Fruit fly (Drosophila melanogaster) whole organism, prepupa: ENCODE measurements around the gene HHEX.

ENCODE experiments used
- Blimp-1 ChIP-seq: fragments of 200-800 bp; sonication (Bioruptor generic); optimal IDR thresholded peaks from 3 replicates; lab custom pipeline; 2017; ENCODE audit warnings: missing biosample characterization, missing genetic modification characterization, mild to moderate bottlenecking, moderate library complexity, missing genetic modification reagents
- CG10631 ChIP-seq: fragments of 200-800 bp; sonication (Bioruptor generic); optimal IDR thresholded peaks from 2 replicates; lab custom pipeline; 2016; ENCODE audit warnings: missing biosample characterization, missing genetic modification characterization
- CG11294 ChIP-seq: fragments of 200-800 bp; sonication (Bioruptor generic); IDR thresholded peaks from 2 replicates; pipeline ENCODE4 v1.3.6; 2022; ENCODE audit warnings: missing biosample characterization, missing genetic modification characterization
- CG11762 ChIP-seq: fragments of 200-800 bp; sonication (Bioruptor generic); optimal IDR thresholded peaks from 3 replicates; lab custom pipeline; 2016; ENCODE audit warnings: missing biosample characterization, missing genetic modification characterization; ENCODE audit not compliant: insufficient read depth
- CG15336 ChIP-seq: fragments of 200-800 bp; sonication (Bioruptor generic); IDR thresholded peaks from 2 replicates; pipeline ENCODE4 v1.3.6; 2022; ENCODE audit warnings: missing biosample characterization, missing genetic modification characterization
- CG1621 ChIP-seq: fragments of 200-800 bp; sonication (Bioruptor generic); optimal IDR thresholded peaks from 3 replicates; lab custom pipeline; 2018; ENCODE audit warnings: missing biosample characterization, mild to moderate bottlenecking, missing genetic modification characterization
- CG16779 ChIP-seq: fragments of 200-800 bp; sonication (Bioruptor generic); optimal IDR thresholded peaks from 3 replicates; lab custom pipeline; 2017; ENCODE audit warnings: missing biosample characterization, mild to moderate bottlenecking, missing genetic modification characterization
- CG3032 ChIP-seq: fragments of 200-800 bp; optimal IDR thresholded peaks from 2 replicates; lab custom pipeline; 2019; ENCODE audit warnings: missing biosample characterization, mild to moderate bottlenecking, missing genetic modification characterization, moderate library complexity
- CG31627 ChIP-seq: fragments of 200-800 bp; sonication (Bioruptor generic); optimal IDR thresholded peaks from 3 replicates; lab custom pipeline; 2016; ENCODE audit warnings: missing biosample characterization, missing genetic modification characterization
- CG32006 ChIP-seq: fragments of 200-800 bp; sonication (Bioruptor generic); optimal IDR thresholded peaks from 3 replicates; lab custom pipeline; 2017; ENCODE audit warnings: missing biosample characterization, mild to moderate bottlenecking, missing genetic modification characterization
- CG4318 ChIP-seq: fragments of 200-800 bp; sonication (Bioruptor generic); optimal IDR thresholded peaks from 3 replicates; lab custom pipeline; 2017; ENCODE audit warnings: missing biosample characterization, mild to moderate bottlenecking, missing genetic modification characterization
- CG6854 ChIP-seq: fragments of 200-800 bp; sonication (Bioruptor generic); optimal IDR thresholded peaks from 2 replicates; lab custom pipeline; 2017; ENCODE audit warnings: missing biosample characterization, mild to moderate bottlenecking, missing genetic modification characterization
- CG7368 ChIP-seq: fragments of 200-800 bp; sonication (Bioruptor generic); optimal IDR thresholded peaks from 3 replicates; lab custom pipeline; 2016; ENCODE audit warnings: missing biosample characterization, missing genetic modification characterization
- CG8119 ChIP-seq: fragments of 200-800 bp; sonication (Bioruptor generic); IDR thresholded peaks from 3 replicates; pipeline ENCODE4 v1.3.6; 2022; ENCODE audit warnings: missing biosample characterization, missing genetic modification characterization
- CG8319 ChIP-seq: fragments of 200-800 bp; sonication (Bioruptor generic); optimal IDR thresholded peaks from 3 replicates; lab custom pipeline; 2016; ENCODE audit warnings: missing biosample characterization, missing genetic modification characterization
- CG9139 ChIP-seq: fragments of 200-800 bp; sonication (Bioruptor generic); optimal IDR thresholded peaks from 3 replicates; lab custom pipeline; 2017; ENCODE audit warnings: missing biosample characterization, mild to moderate bottlenecking, missing genetic modification characterization
- Eip75B ChIP-seq: fragments of 200-800 bp; sonication (Bioruptor generic); optimal IDR thresholded peaks from 3 replicates; lab custom pipeline; 2016; ENCODE audit warnings: missing biosample characterization, missing genetic modification characterization
- Eip78C ChIP-seq: fragments of 200-800 bp; sonication (Bioruptor generic); peaks from one replicate; lab custom pipeline; 2016; ENCODE audit warnings: missing biosample characterization, missing genetic modification characterization
- Ets21C ChIP-seq: fragments of 200-800 bp; sonication (Bioruptor generic); optimal IDR thresholded peaks from 3 replicates; lab custom pipeline; 2016; ENCODE audit warnings: missing biosample characterization, missing genetic modification characterization
- Ets96B ChIP-seq: fragments of 200-800 bp; optimal IDR thresholded peaks from 2 replicates; lab custom pipeline; 2019; ENCODE audit warnings: missing biosample characterization, mild to moderate bottlenecking, missing genetic modification characterization, moderate library complexity
- Gug ChIP-seq: fragments of 200-800 bp; sonication (Bioruptor generic); IDR thresholded peaks from 2 replicates; pipeline ENCODE4 v1.3.6; 2022; ENCODE audit warnings: missing biosample characterization, missing genetic modification characterization
- Hr38 ChIP-seq: sonication (Bioruptor generic); optimal IDR thresholded peaks from 2 replicates; lab custom pipeline; 2016; ENCODE audit warnings: missing biosample characterization, missing genetic modification characterization
- Hr39 ChIP-seq: fragments of 200-800 bp; sonication (Bioruptor generic); optimal IDR thresholded peaks from 2 replicates; lab custom pipeline; 2016; ENCODE audit warnings: missing biosample characterization, missing genetic modification characterization
- Hr4 ChIP-seq: fragments of 200-800 bp; sonication (Bioruptor generic); optimal IDR thresholded peaks from 3 replicates; lab custom pipeline; 2016; ENCODE audit warnings: missing biosample characterization, missing genetic modification characterization
- Lpt ChIP-seq: fragments of 200-800 bp; sonication (Bioruptor generic); optimal IDR thresholded peaks from 3 replicates; lab custom pipeline; 2016; ENCODE audit warnings: missing biosample characterization, missing genetic modification characterization
- OdsH ChIP-seq: fragments of 200-800 bp; sonication (Bioruptor generic); optimal IDR thresholded peaks from 3 replicates; lab custom pipeline; 2016; ENCODE audit warnings: missing biosample characterization, missing genetic modification characterization
- Smox ChIP-seq: fragments of 200-800 bp; sonication (Bioruptor generic); optimal IDR thresholded peaks from 3 replicates; lab custom pipeline; 2016; ENCODE audit warnings: missing biosample characterization, missing genetic modification characterization
- Sox15 ChIP-seq: fragments of 200-800 bp; sonication (Bioruptor generic); optimal IDR thresholded peaks from 3 replicates; lab custom pipeline; 2016; ENCODE audit warnings: missing biosample characterization, missing genetic modification characterization
- achi ChIP-seq: fragments of 200-800 bp; sonication (Bioruptor generic); optimal IDR thresholded peaks from 3 replicates; lab custom pipeline; 2016; ENCODE audit warnings: missing biosample characterization, missing genetic modification characterization
- acj6 ChIP-seq: fragments of 200-800 bp; sonication (Bioruptor generic); optimal IDR thresholded peaks from 3 replicates; lab custom pipeline; 2016; ENCODE audit warnings: missing biosample characterization, missing genetic modification characterization
- cyc ChIP-seq: fragments of 200-800 bp; sonication (Bioruptor generic); optimal IDR thresholded peaks from 3 replicates; lab custom pipeline; 2016; ENCODE audit warnings: missing biosample characterization, missing genetic modification characterization
- dac ChIP-seq: fragments of 200-800 bp; sonication (Bioruptor generic); optimal IDR thresholded peaks from 2 replicates; lab custom pipeline; 2017; ENCODE audit warnings: missing biosample characterization, mild to moderate bottlenecking, missing genetic modification characterization
- dsx ChIP-seq: fragments of 200-800 bp; optimal IDR thresholded peaks from 3 replicates; lab custom pipeline; 2019; ENCODE audit warnings: missing biosample characterization, mild to moderate bottlenecking, missing genetic modification characterization, moderate library complexity; ENCODE audit not compliant: poor library complexity, severe bottlenecking
- eg ChIP-seq: fragments of 200-800 bp; sonication (Bioruptor generic); IDR thresholded peaks from 3 replicates; pipeline ENCODE4 v1.3.6; 2022; ENCODE audit warnings: missing biosample characterization, missing genetic modification characterization
- esn ChIP-seq: fragments of 200-800 bp; sonication (Bioruptor generic); optimal IDR thresholded peaks from 2 replicates; lab custom pipeline; 2016; ENCODE audit warnings: missing biosample characterization, mild to moderate bottlenecking, missing genetic modification characterization, moderate library complexity
- fkh ChIP-seq: fragments of 200-800 bp; sonication (Bioruptor generic); optimal IDR thresholded peaks from 3 replicates; lab custom pipeline; 2017; ENCODE audit warnings: missing biosample characterization, mild to moderate bottlenecking, missing genetic modification characterization, moderate library complexity
- lz ChIP-seq: fragments of 200-800 bp; sonication (Bioruptor generic); optimal IDR thresholded peaks from 3 replicates; lab custom pipeline; 2016; ENCODE audit warnings: missing biosample characterization, missing genetic modification characterization
- pdm3 ChIP-seq: fragments of 200-800 bp; sonication (Bioruptor generic); optimal IDR thresholded peaks from 3 replicates; lab custom pipeline; 2016; ENCODE audit warnings: missing biosample characterization, missing genetic modification characterization
- ss ChIP-seq, 2 experiments: fragments of 200-800 bp; sonication (Bioruptor generic); optimal IDR thresholded peaks; 2 replicates in 1 of 2; 3 replicates in 1 of 2; lab custom pipeline; 2017 to 2018; ENCODE audit warnings: mild to moderate bottlenecking in 2 of 2, missing biosample characterization in 2 of 2, missing genetic modification characterization in 2 of 2, moderate library complexity in 1 of 2
- svp ChIP-seq: fragments of 200-800 bp; sonication (Bioruptor generic); peaks from one replicate; lab custom pipeline; 2016; ENCODE audit warnings: missing biosample characterization, missing genetic modification characterization
- vri ChIP-seq: fragments of 200-800 bp; sonication (Bioruptor generic); optimal IDR thresholded peaks from 3 replicates; lab custom pipeline; 2016; ENCODE audit warnings: missing biosample characterization, mild to moderate bottlenecking, missing genetic modification characterization

Gene HHEX

DNA sequence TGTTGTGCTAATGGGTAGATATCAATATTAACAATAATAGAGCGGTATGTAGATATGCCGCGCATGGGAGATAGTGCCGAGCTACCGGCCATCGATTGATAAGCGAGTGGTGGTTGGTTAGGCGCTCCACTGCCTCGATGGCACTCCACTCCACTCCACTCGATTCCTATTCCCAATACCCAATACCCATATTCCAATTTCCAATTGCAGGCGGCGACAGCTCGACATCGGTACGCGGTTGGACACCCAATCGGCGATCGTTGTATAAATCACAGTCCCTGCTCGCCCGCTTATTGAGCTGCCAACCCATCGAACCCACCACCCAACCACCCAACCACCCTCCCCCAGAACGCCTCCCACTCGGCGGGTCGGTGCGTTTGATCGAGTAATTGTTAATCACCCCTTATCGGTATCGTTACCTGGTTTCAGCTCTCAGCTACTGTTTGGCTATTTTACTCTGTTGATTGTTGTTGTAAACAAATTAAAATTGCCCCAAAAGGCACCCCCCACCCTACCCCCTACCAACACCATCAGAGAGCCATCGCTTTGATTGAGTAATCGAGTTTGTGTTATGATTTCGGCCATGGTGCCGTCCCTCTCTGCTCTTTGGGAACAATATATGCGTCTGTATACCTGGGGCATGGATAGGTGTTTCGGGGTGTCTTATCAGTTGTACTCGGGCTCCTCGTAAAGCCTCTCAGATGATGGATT, at the start of gene HHEX:
Gene HHEX (minus strand): TSS at position 51 of the 711 bp plus-strand sequence.
- peak; percentile 56 for TF ChIP-seq fkh
- no peak for TF ChIP-seq CG8319 (GFP tag; lab: Kevin White, UChicago)
- peak; percentile 63 for TF ChIP-seq vri (GFP tag; lab: Kevin White, UChicago)
- TF ChIP-seq, all 60 proteins: peak for 2

DNA sequence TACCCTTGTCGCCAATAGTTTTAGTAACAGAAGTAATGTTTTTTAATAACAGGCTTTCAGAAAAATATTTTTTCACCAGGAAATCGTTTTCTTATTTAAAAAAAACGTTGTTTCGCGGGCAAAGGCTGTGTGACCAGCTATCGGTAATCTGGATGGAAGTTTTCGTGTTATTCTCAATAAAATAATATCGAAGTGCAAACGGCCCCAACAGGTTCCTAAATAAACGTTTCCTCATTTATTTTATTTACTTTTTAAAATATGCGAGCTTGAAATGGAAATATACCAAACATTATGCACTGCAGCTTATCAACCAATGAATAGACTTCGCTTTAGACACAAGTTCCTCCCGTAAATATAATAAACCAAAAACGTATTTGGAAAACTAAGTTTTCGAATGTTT, 49.3 kb upstream of the HHEX start, which contains the start of gene Ice2:
Gene Ice2 (plus strand): TSS at position 167 of the 400 bp plus-strand sequence.
- peak; percentile 20 for TF ChIP-seq esn (GFP tag; lab: Kevin White, UChicago)
- TF ChIP-seq Gug (GFP tag; lab: Robert Waterston, UW) = no peak
- TF ChIP-seq fkh = no peak
- no peak for TF ChIP-seq cyc
- TF ChIP-seq Ets21C (GFP tag; lab: Kevin White, UChicago) = no peak

DNA sequence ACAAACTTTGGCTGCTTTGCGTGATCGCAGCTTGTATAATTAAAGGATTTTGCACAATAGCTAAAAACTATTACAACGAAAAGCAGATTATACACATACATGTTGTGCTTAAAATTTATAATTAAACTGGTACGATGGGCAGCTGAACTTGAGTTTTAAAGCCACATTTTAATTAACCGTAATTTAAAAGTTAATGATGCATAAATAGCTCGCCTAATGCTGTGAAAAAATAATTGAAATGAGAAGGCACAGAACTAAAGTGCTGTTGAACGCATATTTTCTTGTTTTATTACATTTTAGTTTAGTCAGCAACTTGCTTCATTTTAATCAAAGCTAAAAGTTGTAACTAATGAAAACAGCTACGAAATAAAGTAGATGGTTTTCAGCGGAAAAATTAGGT, 48.9 kb upstream of the HHEX start, which contains the start of gene Obp93a:
Gene Obp93a (minus strand): TSS at position 101 of the 400 bp plus-strand sequence.
- TF ChIP-seq CG9139 = no peak
- TF ChIP-seq pdm3 (GFP tag; lab: Kevin White, UChicago) = no peak
- TF ChIP-seq CG1621 (tag; lab: Kevin White, UChicago) = no peak
- TF ChIP-seq Hr39 (GFP tag; lab: Kevin White, UChicago) = no peak
- TF ChIP-seq esn (GFP tag; lab: Kevin White, UChicago) = no peak
- no peak for TF ChIP-seq lz (GFP tag; lab: Kevin White, UChicago)
- TF ChIP-seq CG11294 = no peak
- TF ChIP-seq CG16779 (tag; lab: Kevin White, UChicago) = no peak
- no peak for TF ChIP-seq CG8119 (GFP tag; lab: Robert Waterston, UW)
- TF ChIP-seq acj6 (GFP tag; lab: Kevin White, UChicago) = no peak
- TF ChIP-seq Hr4 (GFP tag; lab: Kevin White, UChicago) = no peak
- no peak for TF ChIP-seq CG4318 (GFP tag; lab: Kevin White, UChicago)
- TF ChIP-seq ss (GFP tag; optimal IDR thresholded peaks at IDR 0.05; lab: Kevin White, UChicago) = no peak
- no peak for TF ChIP-seq Lpt (GFP tag; lab: Kevin White, UChicago)
- no peak for TF ChIP-seq svp
- no peak for TF ChIP-seq CG31627 (GFP tag; lab: Kevin White, UChicago)
- TF ChIP-seq CG6854 (GFP tag; lab: Kevin White, UChicago) = no peak

DNA sequence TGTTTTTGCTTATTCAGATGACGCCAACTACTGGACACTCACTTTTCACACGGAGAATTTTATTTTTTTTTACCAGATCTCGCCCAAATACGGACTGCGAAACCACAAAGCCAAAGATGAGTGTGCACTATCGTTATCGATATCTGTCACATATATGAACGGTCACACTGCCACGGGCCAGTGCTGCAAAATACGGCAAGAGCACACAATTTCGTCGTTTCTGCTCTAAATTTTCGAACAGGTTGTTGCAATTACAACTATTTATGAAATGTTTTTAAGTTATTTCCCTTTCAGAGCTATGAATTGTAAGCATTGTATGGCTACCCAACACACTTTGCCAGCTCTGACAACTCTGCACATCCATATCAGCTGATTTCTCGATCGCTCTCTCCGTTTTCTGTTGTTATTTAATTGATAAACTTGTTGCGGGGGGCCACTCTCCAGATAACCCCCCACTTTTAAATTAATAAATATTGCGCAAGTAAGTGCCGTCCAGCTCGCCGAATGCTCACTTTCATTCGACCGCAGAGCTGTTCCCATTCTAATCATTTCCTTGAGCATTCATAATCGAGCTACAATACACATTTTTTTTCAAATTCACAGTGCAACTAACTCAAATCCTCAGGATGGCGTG, 46.7 kb upstream of the HHEX start, which contains the start of the genes slmb and CG5793:
Gene slmb (minus strand): TSS at position 134 of the 634 bp plus-strand sequence.
Gene CG5793 (plus strand): TSS at position 222 of the 634 bp plus-strand sequence.
- peak; percentile 58 for TF ChIP-seq esn (GFP tag; lab: Kevin White, UChicago)
- TF ChIP-seq Gug (GFP tag; lab: Robert Waterston, UW) = 0 out of 2 replicates have a peak, but pooled peaks have one; percentile 11
- TF ChIP-seq Ets96B = no peak
- no peak for TF ChIP-seq Blimp-1 (GFP tag; lab: Kevin White, UChicago)
- no peak for TF ChIP-seq CG11762 (GFP tag; lab: Kevin White, UChicago)
- TF ChIP-seq Sox15 (GFP tag; lab: Kevin White, UChicago) = peak; percentile 29
- no peak for TF ChIP-seq CG8319 (GFP tag; lab: Kevin White, UChicago)
- TF ChIP-seq CG16779 (tag; lab: Kevin White, UChicago) = no peak
- TF ChIP-seq lz (GFP tag; lab: Kevin White, UChicago) = peak; percentile 53
- TF ChIP-seq Ets21C (GFP tag; lab: Kevin White, UChicago) = no peak
- TF ChIP-seq Eip75B (GFP tag; lab: Kevin White, UChicago) = no peak
- TF ChIP-seq cyc = peak; percentile 49
- TF ChIP-seq acj6 (GFP tag; lab: Kevin White, UChicago) = no peak
- peak; percentile 55 for TF ChIP-seq Hr39 (GFP tag; lab: Kevin White, UChicago)
- TF ChIP-seq Lpt (GFP tag; lab: Kevin White, UChicago) = no peak
- no peak for TF ChIP-seq dsx
- peak; percentile 38 for TF ChIP-seq CG3032 (tag; lab: Kevin White, UChicago)
- TF ChIP-seq Hr38 (GFP tag; lab: Kevin White, UChicago) = no peak
- peak; percentile 83 for TF ChIP-seq Eip78C (GFP tag; lab: Kevin White, UChicago)
- no peak for TF ChIP-seq Smox
- no peak for TF ChIP-seq OdsH
- TF ChIP-seq ss (GFP tag; optimal IDR thresholded peaks at IDR 0.05; lab: Kevin White, UChicago) = no peak
- no peak for TF ChIP-seq CG7368 (GFP tag; lab: Kevin White, UChicago)
- TF ChIP-seq achi (GFP tag; lab: Kevin White, UChicago) = peak; percentile 78
- peak; percentile 44 for TF ChIP-seq CG10631
- TF ChIP-seq CG32006 (GFP tag; lab: Kevin White, UChicago) = no peak
- no peak for TF ChIP-seq CG11294
- no peak; the same call in 1 of the 2 replicates for TF ChIP-seq CG15336 (GFP tag; lab: Robert Waterston, UW)
- no peak for TF ChIP-seq fkh
- no peak for TF ChIP-seq dac
- TF ChIP-seq eg = peak; percentile 29; the same call in 1 of the 3 replicates
